Worm (Caenorhabditis elegans) whole organism, L1 larva: ENCODE measurements around the gene srg-17.

Experiments used
- ceh-90 ChIP-seq: sonication (generic microtip); optimal IDR thresholded peaks from 2 replicates; lab custom pipeline; 2016; ENCODE audit warnings: missing genetic modification characterization, missing compliant biosample characterization
- fkh-10 ChIP-seq: sonication (generic microtip); optimal IDR thresholded peaks from 2 replicates; lab custom pipeline; 2017; ENCODE audit warnings: missing biosample characterization, missing genetic modification reagents, missing genetic modification characterization
- mef-2 ChIP-seq: fragments of 150-350 bp; optimal IDR thresholded peaks from 2 replicates; lab custom pipeline; 2014; ENCODE audit warnings: missing biosample characterization, missing genetic modification characterization
- nhr-47 ChIP-seq: sonication (generic microtip); optimal IDR thresholded peaks from 2 replicates; lab custom pipeline; 2016; ENCODE audit warnings: mild to moderate bottlenecking, missing genetic modification characterization, moderate library complexity, missing compliant biosample characterization
- zag-1 ChIP-seq: fragments of 150-350 bp; optimal IDR thresholded peaks from 2 replicates; lab custom pipeline; 2014; ENCODE audit warnings: missing biosample characterization, missing genetic modification characterization

DNA sequence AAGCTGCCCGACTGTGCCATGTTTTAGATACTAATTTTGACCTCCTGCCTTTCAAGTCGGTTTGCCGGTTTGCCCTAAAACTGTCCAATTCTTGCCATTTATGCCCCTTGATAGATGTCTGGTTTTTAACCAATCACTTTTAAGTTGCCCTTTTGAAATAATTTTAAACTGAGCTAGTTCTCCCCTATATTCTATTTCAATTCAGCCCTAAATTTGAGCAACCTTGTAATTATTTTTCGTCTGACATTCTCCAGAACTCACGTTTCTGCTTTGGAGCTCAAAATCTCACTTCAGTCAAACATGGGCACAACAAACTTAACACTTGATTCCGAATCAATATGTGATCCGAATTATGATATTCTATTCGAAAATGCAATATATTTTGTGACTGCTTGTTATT lies at the start of gene srg-17:
- TF ChIP-seq fkh-10 (GFP tag; lab: Kevin White, UChicago): no peak
- TF ChIP-seq ceh-90: no peak
- no peak for TF ChIP-seq nhr-47
- no peak for TF ChIP-seq zag-1 (tag; lab: Kevin White, UChicago)
- no peak for TF ChIP-seq mef-2 (tag; lab: Kevin White, UChicago)
